Worm (Caenorhabditis elegans): Measurements from ENCODE around the gene pals-29.

ce11 chrIV:14562649-14563268 lies 20.3 kb upstream of the pals-29 start:
- TF ChIP-seq hmg-20 (GFP tag; IDR thresholded peaks at IDR 0.05): no peak
- no peak for TF ChIP-seq akir-1 (GFP tag; optimal IDR thresholded peaks at IDR 0.05)
- no peak for TF ChIP-seq B0035.1 (tag; optimal IDR thresholded peaks at IDR 0.05)
- TF ChIP-seq mcd-1 (GFP tag; IDR thresholded peaks at IDR 0.05): no peak
- no peak for TF ChIP-seq ama-1 (optimal IDR thresholded peaks at IDR 0.05)
- no peak for TF ChIP-seq ama-1 (GFP tag; optimal IDR thresholded peaks at IDR 0.05)
- no peak for TF ChIP-seq tbx-9 (tag; optimal IDR thresholded peaks at IDR 0.05; ENCODE audit: borderline replicate concordance)
- TF ChIP-seq sea-2 (GFP tag; IDR thresholded peaks at IDR 0.05): no peak
- TF ChIP-seq athp-1 (tag; optimal IDR thresholded peaks at IDR 0.05): no peak
- TF ChIP-seq unc-62 (GFP tag; optimal IDR thresholded peaks at IDR 0.05): no peak
- no peak for TF ChIP-seq unc-130 (GFP tag; optimal IDR thresholded peaks at IDR 0.05)
- no peak for TF ChIP-seq xnd-1 (tag; optimal IDR thresholded peaks at IDR 0.05)

Data from whole organism, young adult.